Fruit fly (Drosophila melanogaster) whole organism, embryonic: Measurements from ENCODE around the gene tplus3b.

Experiments used
- Bdp1 ChIP-seq: fragments of 200-800 bp; sonication (Bioruptor generic); optimal IDR thresholded peaks from 3 replicates; lab custom pipeline; 2016; ENCODE audit warnings: missing biosample characterization, missing genetic modification characterization
- CG10147 ChIP-seq: fragments of 200-800 bp; sonication (Bioruptor generic); optimal IDR thresholded peaks from 2 replicates; lab custom pipeline; 2019; ENCODE audit warnings: missing biosample characterization, mild to moderate bottlenecking, missing genetic modification characterization, moderate library complexity
- CG10366 ChIP-seq: fragments of 200-800 bp; sonication (Bioruptor generic); IDR thresholded peaks from 2 replicates; pipeline ENCODE4 v1.3.6; 2022; ENCODE audit warnings: missing biosample characterization, missing genetic modification characterization
- CG11456 ChIP-seq: fragments of 200-800 bp; sonication (Bioruptor generic); IDR thresholded peaks from 3 replicates; pipeline ENCODE4 v1.3.6; 2022; ENCODE audit warnings: missing biosample characterization, missing genetic modification characterization
- CG11723 ChIP-seq: fragments of 200-800 bp; sonication (Bioruptor generic); optimal IDR thresholded peaks from 2 replicates; lab custom pipeline; 2017; ENCODE audit warnings: missing biosample characterization, mild to moderate bottlenecking, missing genetic modification characterization
- CG12219 ChIP-seq: fragments of 200-800 bp; sonication (Bioruptor generic); optimal IDR thresholded peaks from 3 replicates; lab custom pipeline; 2018; ENCODE audit warnings: missing biosample characterization, mild to moderate bottlenecking, missing genetic modification characterization
- CG12942 ChIP-seq: fragments of 200-800 bp; sonication (Bioruptor generic); optimal IDR thresholded peaks from 3 replicates; lab custom pipeline; 2016; ENCODE audit warnings: missing biosample characterization, missing genetic modification characterization
- CG13775 ChIP-seq: fragments of 200-800 bp; sonication (Bioruptor generic); optimal IDR thresholded peaks from 3 replicates; lab custom pipeline; 2017; ENCODE audit warnings: missing biosample characterization, mild to moderate bottlenecking, missing genetic modification characterization
- CG15514 ChIP-seq: fragments of 200-800 bp; sonication (Bioruptor generic); optimal IDR thresholded peaks from 3 replicates; lab custom pipeline; 2017; ENCODE audit warnings: missing biosample characterization, missing genetic modification characterization, mild to moderate bottlenecking, moderate library complexity, missing genetic modification reagents
- CG15696 ChIP-seq: fragments of 200-800 bp; sonication (Bioruptor generic); optimal IDR thresholded peaks from 2 replicates; lab custom pipeline; 2019; ENCODE audit warnings: missing biosample characterization, mild to moderate bottlenecking, missing genetic modification characterization, moderate library complexity
- CG17186 ChIP-seq: fragments of 200-800 bp; sonication (Bioruptor generic); optimal IDR thresholded peaks from 3 replicates; lab custom pipeline; 2017; ENCODE audit warnings: missing biosample characterization, missing genetic modification reagents, missing genetic modification characterization
- CG17359 ChIP-seq: fragments of 200-800 bp; sonication (Bioruptor generic); optimal IDR thresholded peaks from 3 replicates; lab custom pipeline; 2018; ENCODE audit warnings: missing biosample characterization, mild to moderate bottlenecking, missing genetic modification characterization, moderate library complexity
- CG17361 ChIP-seq: fragments of 200-800 bp; sonication (Bioruptor generic); IDR thresholded peaks from 3 replicates; pipeline ENCODE4 v1.3.6; 2022; ENCODE audit warnings: missing biosample characterization, missing genetic modification characterization
- CG2875 ChIP-seq: fragments of 200-800 bp; sonication (Bioruptor generic); optimal IDR thresholded peaks from 2 replicates; lab custom pipeline; 2017; ENCODE audit warnings: missing biosample characterization, mild to moderate bottlenecking, missing genetic modification characterization, missing genetic modification reagents
- CG3163 ChIP-seq: fragments of 200-800 bp; sonication (Bioruptor generic); optimal IDR thresholded peaks from 3 replicates; lab custom pipeline; 2016; ENCODE audit warnings: missing biosample characterization, missing genetic modification characterization
- CG3281 ChIP-seq: fragments of 200-800 bp; sonication (Bioruptor generic); optimal IDR thresholded peaks from 3 replicates; lab custom pipeline; 2017; ENCODE audit warnings: missing biosample characterization, mild to moderate bottlenecking, missing genetic modification characterization
- CG34422 ChIP-seq: fragments of 200-800 bp; sonication (Bioruptor generic); IDR thresholded peaks from 3 replicates; pipeline ENCODE4 v1.3.6; 2022; ENCODE audit warnings: missing biosample characterization, missing genetic modification characterization
- CG5953 ChIP-seq: fragments of 200-800 bp; sonication (Bioruptor generic); IDR thresholded peaks from 2 replicates; pipeline ENCODE4 v1.3.6; 2022; ENCODE audit warnings: missing biosample characterization, missing genetic modification characterization
- CG6765 ChIP-seq: fragments of 200-800 bp; sonication (Bioruptor generic); optimal IDR thresholded peaks from 3 replicates; lab custom pipeline; 2017; ENCODE audit warnings: missing biosample characterization, mild to moderate bottlenecking, missing genetic modification characterization
- CG6813 ChIP-seq: fragments of 200-800 bp; sonication (Bioruptor generic); optimal IDR thresholded peaks from 2 replicates; lab custom pipeline; 2017; ENCODE audit warnings: missing biosample characterization, missing genetic modification characterization, mild to moderate bottlenecking, moderate library complexity, missing genetic modification reagents
- CG8359 ChIP-seq: fragments of 200-800 bp; sonication (Bioruptor generic); optimal IDR thresholded peaks from 2 replicates; lab custom pipeline; 2017; ENCODE audit warnings: missing biosample characterization, mild to moderate bottlenecking, missing genetic modification characterization, borderline replicate concordance
- Camta ChIP-seq: fragments of 200-800 bp; sonication (Bioruptor generic); optimal IDR thresholded peaks from 2 replicates; lab custom pipeline; 2016; ENCODE audit warnings: missing biosample characterization, missing genetic modification characterization
- Hr51 ChIP-seq, 2 experiments: fragments of 200-800 bp; sonication (Bioruptor generic); optimal IDR thresholded peaks; 2 replicates in 1 of 2; 3 replicates in 1 of 2; lab custom pipeline; 2016 to 2018; ENCODE audit warnings: missing biosample characterization in 2 of 2, missing genetic modification characterization in 2 of 2, mild to moderate bottlenecking in 1 of 2, moderate library complexity in 1 of 2
- Meics ChIP-seq: fragments of 200-800 bp; sonication (Bioruptor generic); optimal IDR thresholded peaks from 2 replicates; lab custom pipeline; 2017; ENCODE audit warnings: missing biosample characterization, mild to moderate bottlenecking, missing genetic modification characterization
- Poxn ChIP-seq: fragments of 200-800 bp; sonication (Bioruptor generic); IDR thresholded peaks from 2 replicates; pipeline ENCODE4 v1.3.6; 2022; ENCODE audit warnings: missing biosample characterization, missing genetic modification characterization
- bcd ChIP-seq: fragments of 200-800 bp; sonication (Bioruptor generic); optimal IDR thresholded peaks from 2 replicates; lab custom pipeline; 2017; ENCODE audit warnings: missing biosample characterization, mild to moderate bottlenecking, missing genetic modification characterization
- dmrt11E ChIP-seq: fragments of 200-800 bp; sonication (Bioruptor generic); optimal IDR thresholded peaks from 3 replicates; lab custom pipeline; 2018; ENCODE audit warnings: missing biosample characterization, mild to moderate bottlenecking, missing genetic modification characterization, moderate library complexity
- eyg ChIP-seq: fragments of 200-800 bp; sonication (Bioruptor generic); optimal IDR thresholded peaks from 3 replicates; lab custom pipeline; 2016; ENCODE audit warnings: missing biosample characterization, missing genetic modification characterization
- fd102C ChIP-seq: fragments of 200-800 bp; sonication (Bioruptor generic); optimal IDR thresholded peaks from 2 replicates; lab custom pipeline; 2018; ENCODE audit warnings: missing biosample characterization, mild to moderate bottlenecking, missing genetic modification characterization, moderate library complexity
- fd96Cb ChIP-seq: fragments of 200-800 bp; sonication (Bioruptor generic); optimal IDR thresholded peaks from 2 replicates; lab custom pipeline; 2018; ENCODE audit warnings: missing biosample characterization, mild to moderate bottlenecking, missing genetic modification characterization, moderate library complexity
- gcm2 ChIP-seq: fragments of 200-800 bp; sonication (Bioruptor generic); optimal IDR thresholded peaks from 2 replicates; lab custom pipeline; 2016; ENCODE audit warnings: missing biosample characterization, missing genetic modification characterization
- gem ChIP-seq: fragments of 200-800 bp; sonication (Bioruptor generic); optimal IDR thresholded peaks from 2 replicates; lab custom pipeline; 2019; ENCODE audit warnings: missing biosample characterization, mild to moderate bottlenecking, missing genetic modification characterization, moderate library complexity
- gsb ChIP-seq: fragments of 200-800 bp; sonication (Bioruptor generic); IDR thresholded peaks from 2 replicates; pipeline ENCODE4 v1.3.6; 2022; ENCODE audit warnings: missing biosample characterization, missing genetic modification characterization
- ham ChIP-seq: fragments of 200-800 bp; sonication (Bioruptor generic); IDR thresholded peaks from 2 replicates; pipeline ENCODE4 v1.3.6; 2022; ENCODE audit warnings: missing biosample characterization, missing genetic modification characterization
- lola ChIP-seq, 3 experiments: fragments of >200 bp in 2 of 3; fragments of 200-800 bp in 1 of 3; sonication (Bioruptor generic) in 1 of 3; optimal IDR thresholded peaks; 2 replicates each; lab custom pipeline; 2017 to 2019; ENCODE audit warnings: missing biosample characterization in 3 of 3, missing genetic modification characterization in 3 of 3, mild to moderate bottlenecking in 1 of 3, moderate library complexity in 1 of 3
- maf-S ChIP-seq: fragments of 200-800 bp; sonication (Bioruptor generic); optimal IDR thresholded peaks from 2 replicates; lab custom pipeline; 2016; ENCODE audit warnings: missing biosample characterization, missing genetic modification characterization
- mam ChIP-seq: fragments of 200-800 bp; sonication (Bioruptor generic); optimal IDR thresholded peaks from 3 replicates; lab custom pipeline; 2016; ENCODE audit warnings: missing biosample characterization, missing genetic modification characterization
- nerfin-2 ChIP-seq: fragments of 200-800 bp; sonication (Bioruptor generic); IDR thresholded peaks from 2 replicates; pipeline ENCODE4 v1.3.6; 2022; ENCODE audit warnings: missing biosample characterization, missing genetic modification characterization; ENCODE audit not compliant: partially characterized antibody
- pan ChIP-seq, 4 experiments: fragments of >200 bp in 3 of 4; fragments of 200-800 bp in 1 of 4; sonication (Bioruptor generic) in 1 of 4; optimal IDR thresholded peaks in 3 of 4; IDR thresholded peaks in 1 of 4; 2 replicates each; pipeline versions ENCODE4 v1.3.6 to Lab custom; 2017 to 2022; ENCODE audit warnings: missing biosample characterization in 2 of 4, missing genetic modification characterization in 2 of 4, mixed read lengths in 1 of 4
- peb ChIP-seq: fragments of 200-800 bp; sonication (Bioruptor generic); IDR thresholded peaks from 2 replicates; pipeline ENCODE4 v1.3.6; 2022; ENCODE audit warnings: missing biosample characterization, missing genetic modification characterization
- pum ChIP-seq: fragments of 200-800 bp; sonication (Bioruptor generic); optimal IDR thresholded peaks from 2 replicates; lab custom pipeline; 2016; ENCODE audit warnings: missing biosample characterization, missing genetic modification characterization
- row ChIP-seq: fragments of 200-800 bp; sonication (Bioruptor generic); IDR thresholded peaks from 3 replicates; pipeline ENCODE4 v1.3.6; 2022; ENCODE audit warnings: missing biosample characterization, missing genetic modification characterization
- shn ChIP-seq: fragments of 200-800 bp; sonication (Bioruptor generic); optimal IDR thresholded peaks from 3 replicates; lab custom pipeline; 2016; ENCODE audit warnings: missing biosample characterization, missing genetic modification characterization
- tna ChIP-seq: fragments of 200-800 bp; sonication (Bioruptor generic); IDR thresholded peaks from 2 replicates; pipeline ENCODE4 v1.3.6; 2022; ENCODE audit warnings: missing biosample characterization, missing genetic modification characterization; ENCODE audit not compliant: partially characterized antibody
- trem ChIP-seq: fragments of 200-800 bp; optimal IDR thresholded peaks from 3 replicates; lab custom pipeline; 2019; ENCODE audit warnings: missing biosample characterization, mild to moderate bottlenecking, missing genetic modification characterization, moderate library complexity
- usp ChIP-seq: fragments of >200 bp; optimal IDR thresholded peaks from 2 replicates; lab custom pipeline; 2017; ENCODE audit warnings: missing biosample characterization, missing genetic modification characterization
- zfh1 ChIP-seq: fragments of 200-800 bp; sonication (Bioruptor generic); IDR thresholded peaks from 3 replicates; pipeline ENCODE4 v1.3.6; 2022; ENCODE audit warnings: missing biosample characterization, missing genetic modification characterization

Gene tplus3b

DNA sequence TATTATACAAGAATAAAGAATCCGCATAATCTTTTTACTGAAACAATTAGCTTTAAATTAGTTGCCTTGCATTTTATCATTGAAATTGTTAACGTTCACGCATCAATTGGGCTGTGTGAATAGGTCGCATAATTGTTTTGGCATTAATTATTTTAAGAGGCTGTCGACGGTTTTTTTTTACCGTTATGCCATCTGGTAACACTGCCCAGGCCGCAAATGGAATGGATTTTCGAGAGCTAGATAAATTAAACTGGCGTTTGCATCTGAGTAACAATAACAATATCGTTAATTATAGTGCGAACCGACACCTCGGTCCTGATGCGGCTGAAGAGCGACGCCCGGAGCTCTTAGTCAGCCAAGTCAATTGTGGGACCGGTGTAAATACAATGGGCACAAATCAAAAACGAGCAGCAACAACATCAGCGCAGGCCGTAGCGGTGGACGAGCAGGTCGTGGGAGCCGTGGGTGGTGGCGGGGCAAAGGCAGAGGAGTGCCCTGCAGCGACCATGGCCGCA is 17.5 kb upstream of the tplus3b start (continued):
- no peak for TF ChIP-seq Hr51 (GFP tag; optimal IDR thresholded peaks at IDR 0.05; lab: Kevin White, UChicago)
- TF ChIP-seq CG17361 (GFP tag; lab: Robert Waterston, UW) = peak; percentile 43; the same call in 2 of the 3 replicates
- TF ChIP-seq mam (GFP tag; lab: Kevin White, UChicago) = peak; percentile 9
- TF ChIP-seq pum (GFP tag; lab: Kevin White, UChicago) = peak; percentile 18
- no peak for TF ChIP-seq CG17186 (GFP tag; lab: Kevin White, UChicago)
- TF ChIP-seq CG15696 (tag; lab: Kevin White, UChicago) = no peak
- TF ChIP-seq eyg (GFP tag; lab: Kevin White, UChicago) = peak; percentile 14
- peak; percentile 34 for TF ChIP-seq gem
- peak; percentile 27 for TF ChIP-seq dmrt11E (tag; lab: Kevin White, UChicago)
- TF ChIP-seq row (GFP tag; lab: Robert Waterston, UW) = peak; percentile 81

DNA sequence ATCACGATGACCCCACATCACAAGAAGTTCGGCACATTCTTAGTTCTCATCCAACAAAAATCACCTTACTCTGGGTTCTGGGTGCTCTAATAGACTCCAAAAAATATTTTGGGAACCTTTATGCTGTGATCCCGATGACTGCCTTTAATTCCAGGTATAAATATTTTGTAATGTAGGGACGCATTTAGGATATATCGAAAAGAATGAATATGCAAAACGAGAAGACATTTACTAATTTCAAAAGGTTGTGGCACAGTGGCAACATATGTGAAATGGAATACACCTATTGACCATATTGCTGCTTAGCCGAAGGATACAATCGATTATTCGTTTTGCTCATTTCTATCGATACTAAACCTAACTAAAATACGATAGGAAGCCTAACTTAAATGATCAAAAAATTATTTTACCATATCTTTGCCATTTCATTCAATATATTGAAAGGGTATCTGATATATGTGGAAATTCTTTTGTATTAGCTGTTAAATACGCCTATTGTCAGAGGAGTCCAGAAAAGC is 16.7 kb upstream of the tplus3b start, which contains the start of gene CG3651:
TSS of gene CG3651 (plus strand) at position 468 of the 518 bp plus-strand sequence.
- TF ChIP-seq CG17359 (tag; lab: Kevin White, UChicago) = no peak
- TF ChIP-seq CG11723 = peak; percentile 37
- TF ChIP-seq CG15514 = no peak
- TF ChIP-seq maf-S = no peak
- peak in 1 of 3 experiments; percentile 30 for TF ChIP-seq lola (GFP tag; optimal IDR thresholded peaks at IDR 0.05; lab: Kevin White, UChicago)
- TF ChIP-seq gcm2 = no peak
- no peak for TF ChIP-seq CG3281 (GFP tag; lab: Kevin White, UChicago)
- TF ChIP-seq CG5953 (GFP tag; lab: Robert Waterston, UW) = no peak
- no peak for TF ChIP-seq CG11456 (GFP tag; lab: Robert Waterston, UW)
- peak; percentile 69; the same call in 2 of the 3 replicates for TF ChIP-seq row (GFP tag; lab: Robert Waterston, UW)
- TF ChIP-seq usp (GFP tag; lab: Kevin White, UChicago) = no peak
- TF ChIP-seq fd96Cb (tag; lab: Kevin White, UChicago) = no peak
- no peak for TF ChIP-seq pan (optimal IDR thresholded peaks at IDR 0.05; lab: Kevin White, UChicago)
- TF ChIP-seq pan (GFP tag; optimal IDR thresholded peaks at IDR 0.05 in 1 of 2, IDR thresholded peaks at IDR 0.05 in 1 of 2) = no peak
- TF ChIP-seq zfh1 (GFP tag; lab: Robert Waterston, UW) = no peak
- no peak for TF ChIP-seq fd102C (GFP tag; lab: Kevin White, UChicago)
- TF ChIP-seq CG10147 (GFP tag; lab: Kevin White, UChicago) = no peak
- no peak for TF ChIP-seq shn (GFP tag; lab: Kevin White, UChicago)
- TF ChIP-seq CG6765 (GFP tag; lab: Kevin White, UChicago) = no peak
- peak; percentile 5 for TF ChIP-seq trem (tag; lab: Kevin White, UChicago)
- no peak for TF ChIP-seq CG2875 (GFP tag; lab: Kevin White, UChicago)
- TF ChIP-seq Poxn (GFP tag; lab: Robert Waterston, UW) = no peak
- TF ChIP-seq Bdp1 (GFP tag; lab: Kevin White, UChicago) = no peak
- no peak for TF ChIP-seq CG10366 (GFP tag; lab: Robert Waterston, UW)
- no peak for TF ChIP-seq CG12942 (GFP tag; lab: Kevin White, UChicago)
- no peak for TF ChIP-seq bcd
- TF ChIP-seq CG3163 (GFP tag; lab: Kevin White, UChicago) = no peak
- TF ChIP-seq Meics (GFP tag; lab: Kevin White, UChicago) = no peak
- TF ChIP-seq CG12219 = no peak
- no peak for TF ChIP-seq CG6813 (GFP tag; lab: Kevin White, UChicago)
- TF ChIP-seq peb (GFP tag; lab: Robert Waterston, UW) = no peak
- TF ChIP-seq ham = no peak
- no peak for TF ChIP-seq CG13775 (GFP tag; lab: Kevin White, UChicago)
- no peak for TF ChIP-seq CG8359 (GFP tag; lab: Kevin White, UChicago)
- TF ChIP-seq gsb (GFP tag; lab: Robert Waterston, UW) = no peak
- no peak for TF ChIP-seq tna
- 0 out of 2 replicates have a peak, but pooled peaks have one; percentile 29 for TF ChIP-seq nerfin-2 (GFP tag; lab: Robert Waterston, UW)
- no peak for TF ChIP-seq CG34422 (GFP tag; lab: Robert Waterston, UW)
- TF ChIP-seq Camta (GFP tag; lab: Kevin White, UChicago) = no peak
